Fruit fly (Drosophila melanogaster) whole organism, wandering third instar larva: Measurements from ENCODE around the gene CG13837.

Experiments
- CG32264 ChIP-seq: fragments of 200-800 bp; sonication (Bioruptor generic); optimal IDR thresholded peaks from 2 replicates; lab custom pipeline; 2016; ENCODE audit warnings: missing biosample characterization, missing genetic modification characterization
- CG9705 ChIP-seq: fragments of 200-800 bp; sonication (Bioruptor generic); optimal IDR thresholded peaks from 2 replicates; lab custom pipeline; 2018; ENCODE audit warnings: missing biosample characterization, mild to moderate bottlenecking, missing genetic modification characterization
- CrebA ChIP-seq: fragments of 200-800 bp; sonication (Bioruptor generic); optimal IDR thresholded peaks from 2 replicates; lab custom pipeline; 2016; ENCODE audit warnings: missing biosample characterization, mild to moderate bottlenecking, missing genetic modification characterization, borderline replicate concordance
- Dfd ChIP-seq: fragments of >200 bp; optimal IDR thresholded peaks from 2 replicates; lab custom pipeline; 2017; ENCODE audit warnings: missing biosample characterization, missing genetic modification characterization
- Dif ChIP-seq: fragments of 200-275, 200-300 bp; sonication (Bioruptor generic); optimal IDR thresholded peaks from 2 replicates; lab custom pipeline; 2018; ENCODE audit warnings: missing biosample characterization, missing genetic modification characterization; ENCODE audit not compliant: partially characterized antibody
- HLH106 ChIP-seq: fragments of 200-800 bp; optimal IDR thresholded peaks from 3 replicates; lab custom pipeline; 2019; ENCODE audit warnings: missing biosample characterization, mild to moderate bottlenecking, missing genetic modification characterization, moderate library complexity
- Hnf4 ChIP-seq: fragments of 200-800 bp; sonication (Bioruptor generic); optimal IDR thresholded peaks from 2 replicates; lab custom pipeline; 2016; ENCODE audit warnings: missing biosample characterization, mild to moderate bottlenecking, missing genetic modification characterization
- Hr78 ChIP-seq: fragments of >200 bp; optimal IDR thresholded peaks from 2 replicates; lab custom pipeline; 2017; ENCODE audit warnings: missing biosample characterization, missing genetic modification characterization
- Hr83 ChIP-seq: fragments of 200-300 bp; sonication (Bioruptor generic); optimal IDR thresholded peaks from 2 replicates; lab custom pipeline; 2016; ENCODE audit warnings: missing biosample characterization, mild to moderate bottlenecking, missing genetic modification characterization, moderate library complexity; ENCODE audit not compliant: poor library complexity, severe bottlenecking
- Jra ChIP-seq: sonication (Bioruptor generic); optimal IDR thresholded peaks from 2 replicates; lab custom pipeline; 2016; ENCODE audit warnings: missing biosample characterization, missing genetic modification characterization
- Mio ChIP-seq: sonication (Bioruptor generic); optimal IDR thresholded peaks from 2 replicates; lab custom pipeline; 2016; ENCODE audit warnings: missing biosample characterization, missing genetic modification characterization
- Myc ChIP-seq: fragments of >200 bp; optimal IDR thresholded peaks from 2 replicates; lab custom pipeline; 2017
- N ChIP-seq: fragments of >200 bp; optimal IDR thresholded peaks from 2 replicates; lab custom pipeline; 2018; ENCODE audit warnings: missing biosample characterization, missing external identifiers, missing genetic modification characterization
- OdsH ChIP-seq: fragments of 200-800 bp; sonication (Bioruptor generic); optimal IDR thresholded peaks from 2 replicates; lab custom pipeline; 2016; ENCODE audit warnings: missing biosample characterization, mild to moderate bottlenecking, missing genetic modification characterization
- Rel ChIP-seq, 2 experiments: fragments of 200-800 bp; sonication (Bioruptor generic) in 1 of 2; optimal IDR thresholded peaks; 2 replicates in 1 of 2; 3 replicates in 1 of 2; lab custom pipeline; 2016 to 2019; ENCODE audit warnings: mild to moderate bottlenecking in 2 of 2, missing biosample characterization in 2 of 2, missing genetic modification characterization in 2 of 2, moderate library complexity in 1 of 2
- Sp1 ChIP-seq: fragments of 200-800 bp; sonication (Bioruptor generic); optimal IDR thresholded peaks from 3 replicates; lab custom pipeline; 2019; ENCODE audit warnings: missing biosample characterization, mild to moderate bottlenecking, missing genetic modification characterization, moderate library complexity
- Vsx2 ChIP-seq: fragments of 200-300, 225-300 bp; sonication (Bioruptor generic); optimal IDR thresholded peaks from 2 replicates; lab custom pipeline; 2018; ENCODE audit warnings: missing biosample characterization, missing genetic modification characterization; ENCODE audit not compliant: partially characterized antibody
- br ChIP-seq: fragments of 200-800 bp; sonication (Bioruptor generic); optimal IDR thresholded peaks from 2 replicates; lab custom pipeline; 2016; ENCODE audit warnings: missing biosample characterization, missing genetic modification characterization
- dl ChIP-seq, 2 experiments: fragments of 175-275, 200-275 bp in 1 of 2; fragments of 200-275 bp in 1 of 2; sonication (Bioruptor generic); optimal IDR thresholded peaks; lab custom pipeline; 2018; ENCODE audit warnings: mild to moderate bottlenecking in 2 of 2, missing biosample characterization in 2 of 2, missing genetic modification characterization in 2 of 2, moderate library complexity in 2 of 2; ENCODE audit not compliant: partially characterized antibody in 2 of 2, insufficient read depth in 1 of 2
- dmrt93B ChIP-seq: fragments of 200-800 bp; sonication (Bioruptor generic); optimal IDR thresholded peaks from 2 replicates; lab custom pipeline; 2018; ENCODE audit warnings: missing biosample characterization, mild to moderate bottlenecking, missing genetic modification characterization
- dsf ChIP-seq: sonication (Bioruptor generic); optimal IDR thresholded peaks from 2 replicates; lab custom pipeline; 2016; ENCODE audit warnings: missing biosample characterization, missing genetic modification characterization, borderline replicate concordance
- foxo ChIP-seq, 2 experiments: fragments of 200-800 bp; sonication (Bioruptor generic); optimal IDR thresholded peaks; 2 replicates in 1 of 2; 3 replicates in 1 of 2; lab custom pipeline; 2016 to 2017; ENCODE audit warnings: missing biosample characterization in 2 of 2, missing genetic modification characterization in 2 of 2
- fru ChIP-seq: fragments of 200-800 bp; sonication (Bioruptor generic); optimal IDR thresholded peaks from 3 replicates; lab custom pipeline; 2016; ENCODE audit warnings: missing biosample characterization, mild to moderate bottlenecking, missing genetic modification characterization
- h ChIP-seq: fragments of 200-800 bp; sonication (Bioruptor generic); optimal IDR thresholded peaks from 3 replicates; lab custom pipeline; 2016; ENCODE audit warnings: missing biosample characterization, mild to moderate bottlenecking, missing genetic modification characterization
- jim ChIP-seq: fragments of 175-275, 200-325 bp; sonication (Bioruptor generic); optimal IDR thresholded peaks from 2 replicates; lab custom pipeline; 2016; ENCODE audit warnings: missing biosample characterization, mild to moderate bottlenecking, missing genetic modification characterization
- lola ChIP-seq: fragments of >200 bp; optimal IDR thresholded peaks from 2 replicates; lab custom pipeline; 2017; ENCODE audit warnings: missing biosample characterization, missing genetic modification characterization
- pan ChIP-seq: fragments of >200 bp; optimal IDR thresholded peaks from 2 replicates; lab custom pipeline; 2017
- psq ChIP-seq: fragments of 200-800 bp; sonication (Bioruptor generic); optimal IDR thresholded peaks from 3 replicates; lab custom pipeline; 2017; ENCODE audit warnings: missing biosample characterization, mild to moderate bottlenecking, missing genetic modification characterization, moderate library complexity
- rgr ChIP-seq: fragments of 200-800 bp; sonication (Bioruptor generic); optimal IDR thresholded peaks from 3 replicates; lab custom pipeline; 2016; ENCODE audit warnings: missing biosample characterization, mild to moderate bottlenecking, missing genetic modification characterization
- sage ChIP-seq: fragments of 200-800 bp; sonication (Bioruptor generic); optimal IDR thresholded peaks from 2 replicates; lab custom pipeline; 2016; ENCODE audit warnings: missing biosample characterization, mild to moderate bottlenecking, missing genetic modification characterization
- sv ChIP-seq: fragments of 200-800 bp; sonication (Bioruptor generic); optimal IDR thresholded peaks from 3 replicates; lab custom pipeline; 2016; ENCODE audit warnings: missing biosample characterization, missing genetic modification characterization
- tai ChIP-seq: sonication (Bioruptor generic); optimal IDR thresholded peaks from 2 replicates; lab custom pipeline; 2016; ENCODE audit warnings: missing biosample characterization, missing genetic modification characterization
- usp ChIP-seq: fragments of >200 bp; optimal IDR thresholded peaks from 2 replicates; lab custom pipeline; 2017; ENCODE audit warnings: missing biosample characterization, missing genetic modification characterization
- woc ChIP-seq: sonication (Bioruptor generic); optimal IDR thresholded peaks from 2 replicates; lab custom pipeline; 2016; ENCODE audit warnings: missing biosample characterization, mild to moderate bottlenecking, missing genetic modification characterization

The CG13837 gene

DNA sequence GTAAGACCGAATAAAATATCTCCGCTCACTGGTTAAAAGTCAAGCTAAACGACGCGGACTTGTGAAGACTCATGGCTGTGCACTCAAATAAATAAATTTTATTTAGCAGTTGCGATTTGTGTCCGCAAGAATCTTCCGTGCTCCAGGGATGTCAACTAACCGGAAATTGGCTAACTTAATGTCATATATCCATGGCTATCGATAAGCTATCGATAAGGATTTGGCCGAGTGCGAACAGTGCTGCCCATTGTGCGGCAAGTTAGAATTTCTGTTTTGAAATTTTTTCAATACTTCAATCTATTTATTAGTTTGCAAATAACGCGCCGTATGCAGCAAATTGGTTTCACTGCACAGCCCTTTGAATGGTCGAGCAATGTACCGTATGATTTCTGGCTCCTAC lies 10.1 kb downstream of the CG13837 start, which contains the start of gene p53:
Gene p53, minus strand, starts transcription at position 147 of the 400 bp plus-strand sequence.
- TF ChIP-seq psq (GFP tag; lab: Kevin White, UChicago) (no peak), OdsH (GFP tag; lab: Kevin White, UChicago) (peak; percentile 51), tai (GFP tag; lab: Kevin White, UChicago) (no peak), lola (GFP tag; lab: Kevin White, UChicago) (no peak), fru (peak; percentile 20), CG9705 (GFP tag; lab: Kevin White, UChicago) (peak; percentile 63), N (GFP tag; lab: Kevin White, UChicago) (no peak), dl (GFP tag; optimal IDR thresholded peaks at IDR 0.05; lab: Kevin White, UChicago; ENCODE audit: insufficient read depth in 1 of 2, partially characterized antibody in 2 of 2) (no peak), Hnf4 (GFP tag; lab: Kevin White, UChicago) (no peak), Jra (GFP tag; lab: Kevin White, UChicago) (no peak), sv (GFP tag; lab: Kevin White, UChicago) (peak; percentile 64), h (GFP tag; lab: Kevin White, UChicago) (peak; percentile 55), Myc (lab: Kevin White, UChicago) (no peak), Sp1 (GFP tag; lab: Kevin White, UChicago) (peak; percentile 53), rgr (GFP tag; lab: Kevin White, UChicago) (peak; percentile 68), dsf (GFP tag; lab: Kevin White, UChicago) (no peak), CrebA (no peak), dmrt93B (GFP tag; lab: Kevin White, UChicago) (peak; percentile 69), Hr78 (GFP tag; lab: Kevin White, UChicago) (no peak), woc (GFP tag; lab: Kevin White, UChicago) (no peak), jim (no peak), foxo (GFP tag; optimal IDR thresholded peaks at IDR 0.05; lab: Kevin White, UChicago) (peak in 1 of 2 experiments; percentile 39), usp (GFP tag; lab: Kevin White, UChicago) (no peak), sage (no peak), Vsx2 (no peak), Mio (GFP tag; lab: Kevin White, UChicago) (no peak), Dif (GFP tag; lab: Kevin White, UChicago) (no peak), CG32264 (GFP tag; lab: Kevin White, UChicago) (peak; percentile 41), Hr83 (GFP tag; lab: Kevin White, UChicago) (peak; percentile 62), pan (lab: Kevin White, UChicago) (no peak), HLH106 (tag; lab: Kevin White, UChicago) (peak; percentile 60), br (GFP tag; lab: Kevin White, UChicago) (peak; percentile 47), Dfd (GFP tag; lab: Kevin White, UChicago) (no peak)

DNA sequence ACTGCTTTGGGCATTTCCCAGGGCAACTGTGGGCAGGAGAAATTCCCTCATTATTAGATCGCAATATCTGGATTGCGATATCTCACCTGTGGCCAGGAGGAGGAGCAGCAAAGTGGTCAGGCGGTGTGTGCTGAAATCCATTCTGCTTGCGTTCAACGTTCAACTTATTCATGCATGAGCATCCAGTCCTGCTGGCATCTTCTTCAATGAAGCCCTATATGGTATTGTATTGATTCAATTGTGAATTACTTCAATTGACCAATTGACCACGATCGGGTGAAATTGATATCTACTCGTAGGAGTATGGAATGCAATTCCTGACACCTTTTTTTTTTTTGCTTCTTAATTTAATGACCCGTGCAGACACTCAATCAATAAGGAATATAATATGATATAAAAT lies 12.3 kb downstream of the CG13837 start:
- TF ChIP-seq jim: no peak
- no peak for TF ChIP-seq Jra (GFP tag; lab: Kevin White, UChicago)
- TF ChIP-seq Mio (GFP tag; lab: Kevin White, UChicago): no peak
- no peak for TF ChIP-seq Hr78 (GFP tag; lab: Kevin White, UChicago)

DNA sequence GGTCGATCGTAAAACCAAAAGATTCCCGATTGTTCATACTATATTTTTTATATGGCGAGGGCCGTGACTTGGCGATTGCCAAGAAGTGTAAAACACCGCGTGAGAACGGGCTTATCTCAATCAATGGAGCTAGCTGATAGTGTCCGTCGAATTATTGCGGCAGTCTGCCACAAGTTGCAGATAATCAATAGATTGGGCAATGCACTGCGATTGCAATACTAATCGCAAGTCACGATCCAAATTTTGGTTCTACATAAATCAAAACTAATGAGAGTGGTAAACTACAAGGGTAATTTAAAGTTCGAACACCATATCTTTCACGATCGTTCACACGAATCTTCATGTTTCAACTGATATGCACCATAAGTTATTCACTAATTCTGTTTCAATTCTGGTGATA lies 13.0 kb downstream of the CG13837 start:
- TF ChIP-seq Rel (GFP tag; optimal IDR thresholded peaks at IDR 0.05; lab: Kevin White, UChicago) (no peak), Rel (tag; optimal IDR thresholded peaks at IDR 0.05; lab: Kevin White, UChicago) (peak; percentile 30), woc (GFP tag; lab: Kevin White, UChicago) (no peak), Dif (GFP tag; lab: Kevin White, UChicago) (no peak)
- TF ChIP-seq, all 38 proteins: peak for 1

DNA sequence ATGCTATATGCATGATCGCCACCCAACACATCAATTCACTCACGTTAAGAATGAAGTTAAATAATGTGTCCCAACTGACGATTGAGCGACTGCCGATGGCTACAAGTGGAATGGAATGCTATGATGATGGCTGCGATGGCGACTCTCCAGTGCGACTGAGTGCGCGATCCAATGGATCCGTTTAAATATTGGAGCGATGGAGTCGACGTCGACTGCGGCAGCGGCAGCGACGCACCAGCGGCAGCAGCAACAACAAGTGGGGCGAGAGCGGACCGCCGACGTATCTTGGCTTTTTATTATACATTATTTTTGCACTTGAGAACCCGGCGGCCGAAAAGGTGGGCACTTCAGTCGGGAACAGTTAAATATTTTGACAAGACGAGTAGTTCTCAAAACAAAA lies 13.6 kb downstream of the CG13837 start:
- TF ChIP-seq Myc (lab: Kevin White, UChicago) (no peak), Dif (GFP tag; lab: Kevin White, UChicago) (peak; percentile 17)
